Fruit fly (Drosophila melanogaster): ENCODE data around the gene dimm.
A peak's percentile ranks its signal among the peaks of the same experiment; 100 is the strongest.

dimm gene

dm6 chr2L:21360916-21361315 is 29.4 kb downstream of the dimm start, which contains the start of gene dtr:
TSS of gene dtr (plus strand) at chr2L:21361216.
- TF ChIP-seq lz (GFP tag; optimal IDR thresholded peaks at IDR 0.05) (no peak), fd85E (GFP tag; optimal IDR thresholded peaks at IDR 0.05) (no peak), CG1621 (tag; optimal IDR thresholded peaks at IDR 0.05) (no peak), Eip75B (GFP tag; optimal IDR thresholded peaks at IDR 0.05) (no peak), Hr38 (GFP tag; optimal IDR thresholded peaks at IDR 0.05) (no peak), Eip93F (GFP tag; optimal IDR thresholded peaks at IDR 0.05) (no peak), CG11294 (GFP tag; IDR thresholded peaks at IDR 0.05) (no peak), CG6792 (GFP tag; optimal IDR thresholded peaks at IDR 0.05) (no peak), CG7368 (GFP tag; optimal IDR thresholded peaks at IDR 0.05) (no peak), CG16779 (tag; optimal IDR thresholded peaks at IDR 0.05) (no peak), Smox (GFP tag; optimal IDR thresholded peaks at IDR 0.05) (no peak), net (GFP tag; optimal IDR thresholded peaks at IDR 0.05) (no peak), Blimp-1 (GFP tag; optimal IDR thresholded peaks at IDR 0.05) (no peak), cyc (GFP tag; optimal IDR thresholded peaks at IDR 0.05) (no peak), ss (GFP tag; optimal IDR thresholded peaks at IDR 0.05) (no peak), CG31627 (GFP tag; optimal IDR thresholded peaks at IDR 0.05) (no peak)

DNA sequence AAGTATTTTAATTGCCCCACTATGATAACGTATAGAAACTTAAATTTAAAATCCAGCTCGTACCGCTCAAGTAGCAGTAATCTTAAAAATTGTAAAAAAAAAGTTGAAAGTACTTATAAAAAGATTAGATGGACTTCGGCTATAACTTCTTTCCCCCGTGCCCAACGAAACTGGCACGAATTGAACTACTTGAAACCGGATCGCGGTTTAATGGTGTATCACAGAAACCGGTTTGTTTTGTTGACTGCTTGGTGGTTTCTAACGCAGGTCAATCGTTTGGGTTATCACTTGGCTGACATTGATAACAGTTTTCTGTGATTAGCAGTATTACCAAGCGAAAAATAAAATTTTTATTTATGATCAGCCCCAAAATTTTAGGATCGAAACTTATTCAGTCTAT is 35.7 kb downstream of the dimm start:
- TF ChIP-seq CG8319 (GFP tag; optimal IDR thresholded peaks at IDR 0.05) (no peak), svp (GFP tag) (peak; percentile 42), CG8632 (GFP tag; optimal IDR thresholded peaks at IDR 0.05) (no peak)

dm6 chr2L:21369606-21370005 is 38.0 kb downstream of the dimm start, which contains the start of gene Gr39b:
TSS of gene Gr39b (minus strand) at chr2L:21369706.
- TF ChIP-seq spab (GFP tag; optimal IDR thresholded peaks at IDR 0.05): no peak
- no peak for TF ChIP-seq CG6854 (GFP tag; optimal IDR thresholded peaks at IDR 0.05)
- TF ChIP-seq fd59A (GFP tag; optimal IDR thresholded peaks at IDR 0.05): no peak
- no peak for TF ChIP-seq CG32006 (GFP tag; optimal IDR thresholded peaks at IDR 0.05)
- TF ChIP-seq topi (GFP tag; optimal IDR thresholded peaks at IDR 0.05): no peak
- TF ChIP-seq CG15336 (GFP tag; IDR thresholded peaks at IDR 0.05): no peak
- no peak for TF ChIP-seq dsx (GFP tag; optimal IDR thresholded peaks at IDR 0.05; ENCODE audit: poor library complexity, severe bottlenecking)
- no peak for TF ChIP-seq CG11294 (GFP tag; IDR thresholded peaks at IDR 0.05)
- no peak for TF ChIP-seq eg (GFP tag; IDR thresholded peaks at IDR 0.05)
- no peak for TF ChIP-seq Gug (GFP tag; IDR thresholded peaks at IDR 0.05)
- TF ChIP-seq Eip93F (GFP tag; optimal IDR thresholded peaks at IDR 0.05): no peak
- TF ChIP-seq fkh (GFP tag; optimal IDR thresholded peaks at IDR 0.05): no peak

dm6 chr2L:21370886-21371285 is 39.3 kb downstream of the dimm start, which contains the start of gene CG8665:
TSS of gene CG8665 (plus strand) at chr2L:21371227.
- TF ChIP-seq CG32006 (GFP tag; optimal IDR thresholded peaks at IDR 0.05): no peak
- peak; percentile 49 for TF ChIP-seq Sox102F (GFP tag; optimal IDR thresholded peaks at IDR 0.05)
- peak; percentile 7 for TF ChIP-seq CG7368 (GFP tag; optimal IDR thresholded peaks at IDR 0.05)
- no peak for TF ChIP-seq CG8632 (GFP tag; optimal IDR thresholded peaks at IDR 0.05)
- TF ChIP-seq ss (GFP tag; optimal IDR thresholded peaks at IDR 0.05): no peak
- TF ChIP-seq CG6808 (GFP tag; optimal IDR thresholded peaks at IDR 0.05): no peak
- peak; percentile 30 for TF ChIP-seq cyc (GFP tag; optimal IDR thresholded peaks at IDR 0.05)
- TF ChIP-seq eg (GFP tag; IDR thresholded peaks at IDR 0.05): no peak
- TF ChIP-seq CG3919 (GFP tag; optimal IDR thresholded peaks at IDR 0.05): peak; percentile 7
- peak; percentile 57 for TF ChIP-seq topi (GFP tag; optimal IDR thresholded peaks at IDR 0.05)
- peak; percentile 26 for TF ChIP-seq acj6 (GFP tag; optimal IDR thresholded peaks at IDR 0.05)
- peak; percentile 33 for TF ChIP-seq lz (GFP tag; optimal IDR thresholded peaks at IDR 0.05)
- TF ChIP-seq Met (GFP tag; optimal IDR thresholded peaks at IDR 0.05): peak; percentile 34
- peak; percentile 78 for TF ChIP-seq vri (GFP tag; optimal IDR thresholded peaks at IDR 0.05)
- peak; percentile 52 for TF ChIP-seq Hr39 (GFP tag; optimal IDR thresholded peaks at IDR 0.05)
- peak; percentile 7 for TF ChIP-seq Hr4 (GFP tag; optimal IDR thresholded peaks at IDR 0.05)
- TF ChIP-seq Smox (GFP tag; optimal IDR thresholded peaks at IDR 0.05): peak; percentile 21
- no peak for TF ChIP-seq CG11902 (GFP tag; optimal IDR thresholded peaks at IDR 0.05)
- no peak for TF ChIP-seq fd59A (GFP tag; optimal IDR thresholded peaks at IDR 0.05)
- peak; percentile 60 for TF ChIP-seq esn (GFP tag; optimal IDR thresholded peaks at IDR 0.05)
- TF ChIP-seq Ets96B (tag; optimal IDR thresholded peaks at IDR 0.05): no peak
- TF ChIP-seq CG31627 (GFP tag; optimal IDR thresholded peaks at IDR 0.05): peak; percentile 55
- TF ChIP-seq svp (GFP tag): peak; percentile 93
- peak; percentile 68 for TF ChIP-seq Eip78C (GFP tag)
- TF ChIP-seq fkh (GFP tag; optimal IDR thresholded peaks at IDR 0.05): peak; percentile 22
- peak; percentile 3 for TF ChIP-seq pdm3 (GFP tag; optimal IDR thresholded peaks at IDR 0.05)
- TF ChIP-seq CG6163 (GFP tag; IDR thresholded peaks at IDR 0.05): no peak
- TF ChIP-seq Sox14 (GFP tag; optimal IDR thresholded peaks at IDR 0.05): peak; percentile 39

Measured in whole organism, prepupa.